Worm (Caenorhabditis elegans): ENCODE data around the gene nspd-7.

The nspd-7 gene

ce11 chrIV:10284194-10284910 lies 15.4 kb upstream of the nspd-7 start, which contains the start of gene rad-51 (continued):
- TF ChIP-seq attf-4 (tag; optimal IDR thresholded peaks at IDR 0.05) (no peak), hlh-30 (tag; optimal IDR thresholded peaks at IDR 0.05; ENCODE audit: insufficient read depth) (peak; percentile 64), sdz-12 (GFP tag; optimal IDR thresholded peaks at IDR 0.05) (no peak), lir-3 (tag; optimal IDR thresholded peaks at IDR 0.05) (no peak), madf-9 (GFP tag; conservative IDR thresholded peaks at IDR 0.05) (no peak), cey-2 (tag; optimal IDR thresholded peaks at IDR 0.05; ENCODE audit: borderline replicate concordance, insufficient read depth) (no peak), lin-38 (GFP tag; IDR thresholded peaks at IDR 0.05) (peak; percentile 77), F49E8.2 (tag; optimal IDR thresholded peaks at IDR 0.05; ENCODE audit: borderline replicate concordance) (no peak), nhr-10 (tag; optimal IDR thresholded peaks at IDR 0.05) (no peak), skn-1 (tag; optimal IDR thresholded peaks at IDR 0.05) (no peak), daf-16 (GFP tag; optimal IDR thresholded peaks at IDR 0.05) (no peak), daf-16 (tag; optimal IDR thresholded peaks at IDR 0.05) (no peak), nhr-28 (tag; optimal IDR thresholded peaks at IDR 0.05) (peak; percentile 76), mdt-29 (GFP tag; IDR thresholded peaks at IDR 0.05) (no peak), nhr-41 (GFP tag; IDR thresholded peaks at IDR 0.05) (no peak), nhr-237 (tag; optimal IDR thresholded peaks at IDR 0.05) (no peak), mxl-2 (GFP tag; conservative IDR thresholded peaks at IDR 0.05) (no peak), ces-1 (GFP tag; optimal IDR thresholded peaks at IDR 0.05) (no peak), php-3 (GFP tag; IDR thresholded peaks at IDR 0.05) (no peak), fos-1 (tag; optimal IDR thresholded peaks at IDR 0.05) (no peak), ceh-44 (GFP tag; IDR thresholded peaks at IDR 0.05) (no peak), lin-29 (GFP tag; IDR thresholded peaks at IDR 0.05) (no peak), hlh-11 (tag; optimal IDR thresholded peaks at IDR 0.05) (peak; percentile 70), lin-13 (GFP tag; optimal IDR thresholded peaks at IDR 0.05) (no peak), daf-19 (GFP tag; conservative IDR thresholded peaks at IDR 0.05) (no peak), arid-1 (GFP tag; conservative IDR thresholded peaks at IDR 0.05) (0 out of 2 replicates have a peak, but pooled peaks have one; percentile 14), zip-11 (GFP tag; IDR thresholded peaks at IDR 0.05) (no peak), nhr-48 (tag; optimal IDR thresholded peaks at IDR 0.05) (no peak), pha-4 (GFP tag; IDR thresholded peaks at IDR 0.05) (no peak), pha-4 (tag; optimal IDR thresholded peaks at IDR 0.05) (no peak), Y105C5A.15 (GFP tag; IDR thresholded peaks at IDR 0.05) (no peak), lin-39 (tag; optimal IDR thresholded peaks at IDR 0.05) (no peak), mxl-3 (GFP tag; optimal IDR thresholded peaks at IDR 0.05) (peak; percentile 87), daf-8 (GFP tag; IDR thresholded peaks at IDR 0.05) (no peak), zip-2 (tag; optimal IDR thresholded peaks at IDR 0.05) (no peak), daf-12 (tag; optimal IDR thresholded peaks at IDR 0.05) (no peak), ceh-20 (GFP tag; IDR thresholded peaks at IDR 0.05) (peak; percentile 32; the same call in 1 of the 2 replicates), ZK337.2 (GFP tag; IDR thresholded peaks at IDR 0.05) (no peak), dmd-6 (GFP tag; IDR thresholded peaks at IDR 0.05) (peak; percentile 42; the same call in 1 of the 2 replicates), dpl-1 (GFP tag; optimal IDR thresholded peaks at IDR 0.05) (peak; percentile 83), lim-7 (GFP tag; IDR thresholded peaks at IDR 0.05) (0 out of 2 replicates have a peak, but pooled peaks have one; percentile 53), ctbp-1 (GFP tag; IDR thresholded peaks at IDR 0.05) (0 out of 2 replicates have a peak, but pooled peaks have one; percentile 34), ama-1 (optimal IDR thresholded peaks at IDR 0.05) (no peak), madf-5 (GFP tag; IDR thresholded peaks at IDR 0.05) (no peak), unc-62 (GFP tag; optimal IDR thresholded peaks at IDR 0.05 in 1 of 2) (peak in 1 of 2 experiments; percentile 85), unc-62 (tag; optimal IDR thresholded peaks at IDR 0.05) (no peak), T26A8.4 (GFP tag; IDR thresholded peaks at IDR 0.05) (peak; percentile 51), F44E2.7 (GFP tag; IDR thresholded peaks at IDR 0.05) (no peak), R02D3.7 (tag; optimal IDR thresholded peaks at IDR 0.05) (no peak), aha-1 (tag) (peak; percentile 3), lsy-2 (tag; optimal IDR thresholded peaks at IDR 0.05) (peak in 1 of 2 experiments; percentile 69)

All from whole organism, L4 larva.